Fruit fly (Drosophila melanogaster) whole organism, adult: Measurements from ENCODE around the gene CG4650.
"Not testable (repeated sequence)": the region's sequence is repeated elsewhere in the genome, so short reads cannot be mapped to it uniquely, and the experiment has no call there.

Experiments
- CG11617 ChIP-seq: fragments of 200-800 bp; sonication (Bioruptor generic); optimal IDR thresholded peaks from 2 replicates; lab custom pipeline; 2017; ENCODE audit warnings: mild to moderate bottlenecking, missing biosample characterization, missing genetic modification reagents, missing genetic modification characterization
- CG12768 ChIP-seq: fragments of 200-800 bp; sonication (Bioruptor generic); optimal IDR thresholded peaks from 2 replicates; lab custom pipeline; 2017; ENCODE audit warnings: missing biosample characterization, missing genetic modification characterization, mild to moderate bottlenecking, moderate library complexity, missing genetic modification reagents
- CG14711 ChIP-seq: fragments of 200-800 bp; sonication (Bioruptor generic); optimal IDR thresholded peaks from 2 replicates; lab custom pipeline; 2018; ENCODE audit warnings: missing biosample characterization, mild to moderate bottlenecking, missing genetic modification characterization, moderate library complexity
- CG33017 ChIP-seq: fragments of 200-800 bp; sonication (Bioruptor generic); optimal IDR thresholded peaks from 2 replicates; lab custom pipeline; 2018; ENCODE audit warnings: missing biosample characterization, mild to moderate bottlenecking, missing genetic modification characterization, moderate library complexity
- CG5204 ChIP-seq: fragments of 200-800 bp; sonication (Bioruptor generic); optimal IDR thresholded peaks from 2 replicates; lab custom pipeline; 2016; ENCODE audit warnings: missing biosample characterization, missing genetic modification characterization
- CG7045 ChIP-seq: fragments of 200-800 bp; sonication (Bioruptor generic); optimal IDR thresholded peaks from 2 replicates; lab custom pipeline; 2017; ENCODE audit warnings: missing biosample characterization, mild to moderate bottlenecking, missing genetic modification characterization
- CG7101 ChIP-seq: fragments of 200-800 bp; sonication (Bioruptor generic); optimal IDR thresholded peaks from 2 replicates; lab custom pipeline; 2018; ENCODE audit warnings: missing biosample characterization, mild to moderate bottlenecking, missing genetic modification characterization, moderate library complexity
- Clk ChIP-seq: fragments of 200-800 bp; sonication (Bioruptor generic); optimal IDR thresholded peaks from 2 replicates; lab custom pipeline; 2017; ENCODE audit warnings: missing biosample characterization, missing genetic modification characterization
- Crg-1 ChIP-seq: fragments of 200-800 bp; sonication (Bioruptor generic); optimal IDR thresholded peaks from 2 replicates; lab custom pipeline; 2016; ENCODE audit warnings: missing biosample characterization, missing genetic modification characterization
- Hr96 ChIP-seq: fragments of 200-800 bp; sonication (Bioruptor generic); optimal IDR thresholded peaks from 2 replicates; lab custom pipeline; 2016; ENCODE audit warnings: missing biosample characterization, missing genetic modification characterization
- Mnt ChIP-seq: fragments of 200-800 bp; sonication (Bioruptor generic); optimal IDR thresholded peaks from 2 replicates; lab custom pipeline; 2016; ENCODE audit warnings: missing biosample characterization, mild to moderate bottlenecking, missing genetic modification characterization
- bab1 ChIP-seq: fragments of 200-800 bp; sonication (Bioruptor generic); optimal IDR thresholded peaks from 3 replicates; lab custom pipeline; 2019; ENCODE audit warnings: missing biosample characterization, mild to moderate bottlenecking, missing genetic modification characterization, moderate library complexity
- cic ChIP-seq: fragments of 200-800 bp; sonication (Bioruptor generic); optimal IDR thresholded peaks from 2 replicates; lab custom pipeline; 2017; ENCODE audit warnings: missing biosample characterization, mild to moderate bottlenecking, missing genetic modification characterization, moderate library complexity
- kay ChIP-seq: fragments of 200-800 bp; sonication (Bioruptor generic); peaks from one replicate; lab custom pipeline; 2016; ENCODE audit warnings: missing biosample characterization, missing genetic modification characterization, borderline replicate concordance
- pad ChIP-seq: fragments of 200-800 bp; sonication (Bioruptor generic); optimal IDR thresholded peaks from 3 replicates; lab custom pipeline; 2017; ENCODE audit warnings: missing biosample characterization, missing genetic modification characterization, mild to moderate bottlenecking, moderate library complexity, missing genetic modification reagents
- tj ChIP-seq: fragments of 200-800 bp; sonication (Bioruptor generic); optimal IDR thresholded peaks from 3 replicates; lab custom pipeline; 2017; ENCODE audit warnings: missing biosample characterization, mild to moderate bottlenecking, missing genetic modification characterization, moderate library complexity
- toe ChIP-seq: fragments of 200-800 bp; sonication (Bioruptor generic); optimal IDR thresholded peaks from 2 replicates; lab custom pipeline; 2016; ENCODE audit warnings: missing biosample characterization, missing genetic modification characterization

Gene CG4650

DNA sequence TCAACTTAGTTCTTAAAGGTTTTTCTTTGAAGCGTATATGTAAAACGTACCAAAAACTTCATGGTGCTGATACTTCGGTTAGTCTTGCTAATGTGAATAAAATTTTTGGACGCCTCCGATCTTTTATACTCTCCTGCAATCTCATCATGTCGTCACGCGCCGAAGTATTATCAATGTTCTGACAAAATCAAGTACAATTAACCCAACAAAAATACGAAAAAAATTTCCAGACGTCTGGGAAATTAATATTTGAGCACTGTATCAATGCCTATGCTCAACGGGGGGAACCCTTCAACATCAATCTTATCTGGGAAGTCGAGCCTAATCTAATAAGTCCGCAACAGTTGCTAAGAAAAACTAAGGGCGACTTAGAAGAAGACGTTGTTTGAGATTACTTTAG lies 37.1 kb downstream of the CG4650 start, which contains the start of gene CG31775:
TSS of gene CG31775 (minus strand) at position 101 of the 400 bp plus-strand sequence.
- TF ChIP-seq CG7045 (GFP tag; lab: Kevin White, UChicago); toe; CG5204 (GFP tag; lab: Kevin White, UChicago): not testable (repeated sequence)

DNA sequence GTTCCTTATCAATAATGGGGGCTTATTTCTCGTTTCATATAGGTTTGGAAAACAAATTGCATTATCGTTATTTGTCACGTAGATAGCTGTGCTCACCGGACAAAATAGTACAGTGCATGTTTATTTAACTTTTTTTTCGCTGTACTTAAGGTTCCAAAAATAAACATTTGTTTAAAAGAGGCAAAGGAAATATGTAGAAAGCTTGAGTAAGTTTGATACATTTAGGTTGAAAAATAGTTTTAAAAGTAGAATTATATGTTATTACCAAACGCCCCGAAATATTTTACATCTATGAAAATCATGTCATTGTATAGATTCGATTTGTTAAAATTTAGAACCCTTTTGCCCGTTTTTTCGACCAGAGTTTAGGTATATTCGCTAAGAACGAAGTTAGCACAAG lies 39.2 kb downstream of the CG4650 start, which contains the start of gene CG31835:
TSS of gene CG31835 (plus strand) at position 301 of the 400 bp plus-strand sequence.
- TF ChIP-seq cic (GFP tag; lab: Kevin White, UChicago); Mnt (GFP tag; lab: Kevin White, UChicago); bab1: not testable (repeated sequence)

DNA sequence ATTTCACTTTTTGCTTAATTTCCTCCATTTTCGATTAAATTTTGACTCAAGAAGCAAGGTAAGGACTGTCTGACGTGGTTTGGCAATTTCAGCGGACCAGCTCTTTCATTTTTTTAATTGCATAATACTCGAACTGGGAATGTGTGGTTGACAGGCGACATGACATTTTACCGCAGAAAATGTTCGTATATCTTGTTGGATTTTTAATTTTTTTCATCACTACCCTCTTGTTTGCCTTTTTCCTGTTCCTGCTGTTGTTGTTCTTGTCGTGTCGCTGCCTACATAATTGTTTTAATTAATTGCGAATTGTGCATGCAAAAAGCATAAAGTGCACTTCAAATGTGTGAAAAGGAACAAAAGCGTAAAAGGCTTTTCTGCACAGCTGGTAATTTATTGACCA lies 44.7 kb downstream of the CG4650 start, which contains the start of gene CG42685:
TSS of gene CG42685 (minus strand) at position 101 of the 400 bp plus-strand sequence.
- no peak for TF ChIP-seq pad (GFP tag; lab: Kevin White, UChicago)
- no peak for TF ChIP-seq bab1
- no peak for TF ChIP-seq Hr96 (GFP tag; lab: Kevin White, UChicago)
- no peak for TF ChIP-seq Crg-1 (GFP tag; lab: Kevin White, UChicago)
- no peak for TF ChIP-seq CG33017 (tag; lab: Kevin White, UChicago)
- no peak for TF ChIP-seq CG12768 (GFP tag; lab: Kevin White, UChicago)
- no peak for TF ChIP-seq CG11617 (GFP tag; lab: Kevin White, UChicago)
- no peak for TF ChIP-seq tj (GFP tag; lab: Kevin White, UChicago)
- no peak for TF ChIP-seq cic (GFP tag; lab: Kevin White, UChicago)
- no peak for TF ChIP-seq Mnt (GFP tag; lab: Kevin White, UChicago)
- TF ChIP-seq Clk (GFP tag; lab: Kevin White, UChicago) = no peak
- TF ChIP-seq toe = no peak
- TF ChIP-seq kay (GFP tag; lab: Kevin White, UChicago) = no peak
- no peak for TF ChIP-seq CG14711 (tag; lab: Kevin White, UChicago)
- no peak for TF ChIP-seq CG7045 (GFP tag; lab: Kevin White, UChicago)
- no peak for TF ChIP-seq CG7101 (tag; lab: Kevin White, UChicago)
- no peak for TF ChIP-seq CG5204 (GFP tag; lab: Kevin White, UChicago)
